Fruit fly (Drosophila melanogaster) whole organism, embryonic: ENCODE data around the gene Srr.
A peak's percentile ranks its signal among the peaks of the same experiment; 100 is the strongest.

Experiments
- Atf3 ChIP-seq: fragments of 200-800 bp; sonication (Bioruptor generic); optimal IDR thresholded peaks from 3 replicates; lab custom pipeline; 2016; ENCODE audit warnings: missing biosample characterization, missing genetic modification characterization
- BEAF-32 ChIP-seq: fragments of 200-800 bp; sonication (Bioruptor generic); optimal IDR thresholded peaks from 3 replicates; lab custom pipeline; 2017; ENCODE audit warnings: missing biosample characterization, missing genetic modification characterization, mild to moderate bottlenecking, moderate library complexity, missing genetic modification reagents
- Bdp1 ChIP-seq: fragments of 200-800 bp; sonication (Bioruptor generic); optimal IDR thresholded peaks from 3 replicates; lab custom pipeline; 2016; ENCODE audit warnings: missing biosample characterization, missing genetic modification characterization
- Bteb2 ChIP-seq: fragments of 200-800 bp; sonication (Bioruptor generic); optimal IDR thresholded peaks from 2 replicates; lab custom pipeline; 2016; ENCODE audit warnings: missing biosample characterization, missing genetic modification characterization
- CG1024 ChIP-seq: fragments of 200-800 bp; sonication (Bioruptor generic); IDR thresholded peaks from 2 replicates; pipeline ENCODE4 v1.3.6; 2022; ENCODE audit warnings: missing biosample characterization, missing genetic modification characterization
- CG10565 ChIP-seq: fragments of 200-800 bp; sonication (Bioruptor generic); optimal IDR thresholded peaks from 3 replicates; lab custom pipeline; 2016; ENCODE audit warnings: missing biosample characterization, mild to moderate bottlenecking, missing genetic modification characterization
- CG11504 ChIP-seq: fragments of 200-800 bp; sonication (Bioruptor generic); optimal IDR thresholded peaks from 3 replicates; lab custom pipeline; 2019; ENCODE audit warnings: missing biosample characterization, mild to moderate bottlenecking, missing genetic modification characterization, moderate library complexity
- CG11560 ChIP-seq: fragments of 200-800 bp; sonication (Bioruptor generic); IDR thresholded peaks from 3 replicates; pipeline ENCODE4 v1.3.6; 2022; ENCODE audit warnings: missing biosample characterization, missing genetic modification characterization
- CG11695 ChIP-seq: fragments of 200-800 bp; sonication (Bioruptor generic); IDR thresholded peaks from 3 replicates; pipeline ENCODE4 v1.3.6; 2022; ENCODE audit warnings: missing biosample characterization, missing genetic modification characterization
- CG12219 ChIP-seq: fragments of 200-800 bp; sonication (Bioruptor generic); optimal IDR thresholded peaks from 3 replicates; lab custom pipeline; 2018; ENCODE audit warnings: missing biosample characterization, mild to moderate bottlenecking, missing genetic modification characterization
- CG1233 ChIP-seq: fragments of 200-800 bp; sonication (Bioruptor generic); optimal IDR thresholded peaks from 4 replicates; lab custom pipeline; 2018; ENCODE audit warnings: missing biosample characterization, mild to moderate bottlenecking, missing genetic modification characterization
- CG13624 ChIP-seq: fragments of 200-800 bp; sonication (Bioruptor generic); optimal IDR thresholded peaks from 2 replicates; lab custom pipeline; 2016; ENCODE audit warnings: missing biosample characterization, missing genetic modification characterization
- CG13775 ChIP-seq: fragments of 200-800 bp; sonication (Bioruptor generic); optimal IDR thresholded peaks from 3 replicates; lab custom pipeline; 2017; ENCODE audit warnings: missing biosample characterization, mild to moderate bottlenecking, missing genetic modification characterization
- CG1602 ChIP-seq: fragments of 200-800 bp; sonication (Bioruptor generic); optimal IDR thresholded peaks from 3 replicates; lab custom pipeline; 2016; ENCODE audit warnings: missing biosample characterization, missing genetic modification characterization
- CG18619 ChIP-seq: fragments of 200-800 bp; sonication (Bioruptor generic); optimal IDR thresholded peaks from 3 replicates; lab custom pipeline; 2017; ENCODE audit warnings: missing biosample characterization, mild to moderate bottlenecking, missing genetic modification characterization
- CG18764 ChIP-seq: fragments of 200-800 bp; sonication (Bioruptor generic); optimal IDR thresholded peaks from 3 replicates; lab custom pipeline; 2016; ENCODE audit warnings: missing biosample characterization, missing genetic modification characterization
- CG31224 ChIP-seq: fragments of 200-800 bp; sonication (Bioruptor generic); IDR thresholded peaks from 2 replicates; pipeline ENCODE4 v1.3.6; 2022; ENCODE audit warnings: missing biosample characterization, missing genetic modification characterization
- CG34224 ChIP-seq: fragments of 200-800 bp; sonication (Bioruptor generic); IDR thresholded peaks from 3 replicates; pipeline ENCODE4 v1.3.6; 2022; ENCODE audit warnings: missing biosample characterization, missing genetic modification characterization; ENCODE audit not compliant: partially characterized antibody
- CG3838 ChIP-seq: fragments of 200-800 bp; sonication (Bioruptor generic); optimal IDR thresholded peaks from 3 replicates; lab custom pipeline; 2016; ENCODE audit warnings: missing biosample characterization, missing genetic modification characterization
- CG42726 ChIP-seq: fragments of 200-800 bp; sonication (Bioruptor generic); IDR thresholded peaks from 2 replicates; pipeline ENCODE4 v1.3.6; 2022; ENCODE audit warnings: missing biosample characterization, missing genetic modification characterization; ENCODE audit not compliant: partially characterized antibody
- CG4424 ChIP-seq: fragments of 200-800 bp; sonication (Bioruptor generic); optimal IDR thresholded peaks from 3 replicates; lab custom pipeline; 2016; ENCODE audit warnings: missing biosample characterization, missing genetic modification characterization
- CG7372 ChIP-seq: fragments of 200-800 bp; sonication (Bioruptor generic); IDR thresholded peaks from 2 replicates; pipeline ENCODE4 v1.3.6; 2022; ENCODE audit warnings: missing biosample characterization, missing genetic modification characterization
- Chrac-16 ChIP-seq: fragments of 200-800 bp; sonication (Bioruptor generic); optimal IDR thresholded peaks from 3 replicates; lab custom pipeline; 2016; ENCODE audit warnings: missing biosample characterization, missing genetic modification characterization
- Dfd ChIP-seq, 2 experiments: fragments of >200 bp; optimal IDR thresholded peaks; 2 replicates each; lab custom pipeline; 2017; ENCODE audit warnings: missing biosample characterization in 2 of 2, missing genetic modification characterization in 2 of 2
- E2f2 ChIP-seq: fragments of 200-800 bp; sonication (Bioruptor generic); IDR thresholded peaks from 2 replicates; pipeline ENCODE4 v1.3.6; 2022; ENCODE audit warnings: missing biosample characterization, missing genetic modification characterization
- Ets65A ChIP-seq: fragments of 200-800 bp; sonication (Bioruptor generic); peaks from one replicate; lab custom pipeline; 2016; ENCODE audit warnings: missing biosample characterization, missing genetic modification characterization
- HLH54F ChIP-seq: fragments of 200-800 bp; sonication (Bioruptor generic); optimal IDR thresholded peaks from 3 replicates; lab custom pipeline; 2016; ENCODE audit warnings: missing biosample characterization, missing genetic modification characterization
- Hr78 ChIP-seq, 2 experiments: fragments of 200-800 bp in 1 of 2; fragments of >200 bp in 1 of 2; sonication (Bioruptor generic) in 1 of 2; optimal IDR thresholded peaks; 2 replicates each; lab custom pipeline; 2017 to 2019; ENCODE audit warnings: missing biosample characterization in 2 of 2, missing genetic modification characterization in 2 of 2, mild to moderate bottlenecking in 1 of 2, moderate library complexity in 1 of 2
- MTF-1 ChIP-seq: fragments of 200-800 bp; sonication (Bioruptor generic); optimal IDR thresholded peaks from 2 replicates; lab custom pipeline; 2018; ENCODE audit warnings: missing biosample characterization, mild to moderate bottlenecking, missing genetic modification characterization, borderline replicate concordance
- Mad ChIP-seq: fragments of 200-800 bp; sonication (Bioruptor generic); optimal IDR thresholded peaks from 2 replicates; lab custom pipeline; 2016; ENCODE audit warnings: missing biosample characterization, missing genetic modification characterization
- Mes4 ChIP-seq: fragments of 200-800 bp; sonication (Bioruptor generic); optimal IDR thresholded peaks from 2 replicates; lab custom pipeline; 2016; ENCODE audit warnings: missing biosample characterization, missing genetic modification characterization
- Oaz ChIP-seq: fragments of 200-800 bp; sonication (Bioruptor generic); IDR thresholded peaks from 2 replicates; pipeline ENCODE4 v1.3.6; 2022; ENCODE audit warnings: missing biosample characterization, missing genetic modification characterization
- Oli ChIP-seq: fragments of 200-800 bp; sonication (Bioruptor generic); optimal IDR thresholded peaks from 2 replicates; lab custom pipeline; 2018; ENCODE audit warnings: missing biosample characterization, mild to moderate bottlenecking, missing genetic modification characterization, moderate library complexity
- Ptx1 ChIP-seq: fragments of 200-800 bp; sonication (Bioruptor generic); IDR thresholded peaks from 2 replicates; pipeline ENCODE4 v1.3.6; 2022; ENCODE audit warnings: missing biosample characterization, missing genetic modification characterization
- Rx ChIP-seq: fragments of 200-800 bp; sonication (Bioruptor generic); IDR thresholded peaks from 2 replicates; pipeline ENCODE4 v1.3.6; 2022; ENCODE audit warnings: missing biosample characterization, missing genetic modification characterization
- Sox100B ChIP-seq: fragments of 200-800 bp; sonication (Bioruptor generic); optimal IDR thresholded peaks from 3 replicates; lab custom pipeline; 2018; ENCODE audit warnings: missing biosample characterization, mild to moderate bottlenecking, missing genetic modification characterization
- Spps ChIP-seq: fragments of 200-800 bp; sonication (Bioruptor generic); optimal IDR thresholded peaks from 2 replicates; lab custom pipeline; 2018; ENCODE audit warnings: missing biosample characterization, mild to moderate bottlenecking, missing genetic modification characterization
- aop ChIP-seq: fragments of 200-800 bp; sonication (Bioruptor generic); IDR thresholded peaks from 2 replicates; pipeline ENCODE4 v1.3.6; 2022; ENCODE audit warnings: missing biosample characterization, missing genetic modification characterization
- ash1 ChIP-seq: fragments of 200-800 bp; sonication (Bioruptor generic); optimal IDR thresholded peaks from 2 replicates; lab custom pipeline; 2018; ENCODE audit warnings: missing biosample characterization, mild to moderate bottlenecking, missing genetic modification characterization
- bbx ChIP-seq: fragments of 200-800 bp; sonication (Bioruptor generic); IDR thresholded peaks from 2 replicates; pipeline ENCODE4 v1.3.6; 2022; ENCODE audit warnings: missing biosample characterization, missing genetic modification characterization; ENCODE audit not compliant: partially characterized antibody
- cato ChIP-seq: fragments of 200-800 bp; sonication (Bioruptor generic); optimal IDR thresholded peaks from 2 replicates; lab custom pipeline; 2016; ENCODE audit warnings: missing biosample characterization, missing genetic modification characterization, borderline replicate concordance
- chif ChIP-seq, 2 experiments: fragments of 200-800 bp; sonication (Bioruptor generic); optimal IDR thresholded peaks; 3 replicates each; lab custom pipeline; 2016; ENCODE audit warnings: missing biosample characterization in 2 of 2, missing genetic modification characterization in 2 of 2
- dysf ChIP-seq: fragments of 200-800 bp; sonication (Bioruptor generic); IDR thresholded peaks from 3 replicates; pipeline ENCODE4 v1.3.6; 2022; ENCODE audit warnings: missing biosample characterization, missing genetic modification characterization
- gro ChIP-seq: fragments of 200-800 bp; sonication (Bioruptor generic); optimal IDR thresholded peaks from 2 replicates; lab custom pipeline; 2016; ENCODE audit warnings: missing biosample characterization, missing genetic modification characterization
- lilli ChIP-seq: fragments of 200-800 bp; sonication (Bioruptor generic); optimal IDR thresholded peaks from 3 replicates; lab custom pipeline; 2016; ENCODE audit warnings: missing biosample characterization, missing genetic modification characterization
- mld ChIP-seq: fragments of 200-800 bp; sonication (Bioruptor generic); IDR thresholded peaks from 3 replicates; pipeline ENCODE4 v1.3.6; 2022; ENCODE audit warnings: missing biosample characterization, missing genetic modification characterization; ENCODE audit not compliant: partially characterized antibody
- nerfin-2 ChIP-seq: fragments of 200-800 bp; sonication (Bioruptor generic); IDR thresholded peaks from 2 replicates; pipeline ENCODE4 v1.3.6; 2022; ENCODE audit warnings: missing biosample characterization, missing genetic modification characterization; ENCODE audit not compliant: partially characterized antibody
- sens-2 ChIP-seq: fragments of 200-800 bp; sonication (Bioruptor generic); IDR thresholded peaks from 2 replicates; pipeline ENCODE4 v1.3.6; 2022; ENCODE audit warnings: missing biosample characterization, missing genetic modification characterization
- sr ChIP-seq: fragments of 200-800 bp; sonication (Bioruptor generic); IDR thresholded peaks from 3 replicates; pipeline ENCODE4 v1.3.6; 2022; ENCODE audit warnings: missing biosample characterization, missing genetic modification characterization
- wdn ChIP-seq: fragments of 200-800 bp; sonication (Bioruptor generic); IDR thresholded peaks from 2 replicates; pipeline ENCODE4 v1.3.6; 2022; ENCODE audit warnings: missing biosample characterization, missing genetic modification characterization
- wor ChIP-seq: fragments of 200-800 bp; sonication (Bioruptor generic); IDR thresholded peaks from 2 replicates; pipeline ENCODE4 v1.3.6; 2022; ENCODE audit warnings: missing biosample characterization, missing genetic modification characterization
- z ChIP-seq: fragments of 200-800 bp; sonication (Bioruptor generic); IDR thresholded peaks from 3 replicates; pipeline ENCODE4 v1.3.6; 2022; ENCODE audit warnings: missing biosample characterization, missing genetic modification characterization

Gene Srr

dm6 chr3R:9328812-9329211 lies 36.4 kb upstream of the Srr start (continued):
- TF ChIP-seq E2f2 (GFP tag; lab: Robert Waterston, UW) (peak; percentile 92), CG11504 (tag; lab: Kevin White, UChicago) (no peak), dysf (GFP tag; lab: Robert Waterston, UW) (no peak), CG7372 (GFP tag; lab: Robert Waterston, UW) (no peak), lilli (GFP tag; lab: Kevin White, UChicago) (peak; percentile 9), wdn (no peak), sens-2 (GFP tag; lab: Robert Waterston, UW) (no peak), CG13624 (peak; percentile 40), Dfd (GFP tag; optimal IDR thresholded peaks at IDR 0.05; lab: Kevin White, UChicago) (peak in 1 of 2 experiments; percentile 72), gro (GFP tag; lab: Kevin White, UChicago) (no peak), nerfin-2 (no peak; the same call in 1 of the 2 replicates), Mad (no peak), Ets65A (GFP tag; lab: Kevin White, UChicago) (peak; percentile 53), CG18764 (GFP tag; lab: Kevin White, UChicago) (no peak), CG13775 (no peak), Ptx1 (no peak), Oli (tag; lab: Kevin White, UChicago) (no peak), CG34224 (GFP tag; lab: Robert Waterston, UW) (no peak), CG1233 (no peak), CG11560 (tag; lab: Robert Waterston, UW) (no peak), CG18619 (GFP tag; lab: Kevin White, UChicago) (no peak), HLH54F (no peak), MTF-1 (GFP tag; lab: Kevin White, UChicago) (no peak), CG42726 (GFP tag; lab: Robert Waterston, UW) (peak; percentile 78; the same call in 1 of the 2 replicates), wor (GFP tag; lab: Robert Waterston, UW) (no peak), Mes4 (GFP tag; lab: Kevin White, UChicago) (no peak), CG1602 (GFP tag; lab: Kevin White, UChicago) (no peak), Hr78 (GFP tag; optimal IDR thresholded peaks at IDR 0.05; lab: Kevin White, UChicago) (no peak), Sox100B (GFP tag; lab: Kevin White, UChicago) (no peak), bbx (GFP tag; lab: Robert Waterston, UW) (peak; percentile 43), CG3838 (GFP tag; lab: Kevin White, UChicago) (no peak), mld (GFP tag; lab: Robert Waterston, UW) (no peak), cato (GFP tag; lab: Kevin White, UChicago) (no peak), CG10565 (GFP tag; lab: Kevin White, UChicago) (no peak), Bdp1 (GFP tag; lab: Kevin White, UChicago) (no peak), Bteb2 (no peak), chif (GFP tag; optimal IDR thresholded peaks at IDR 0.05; lab: Kevin White, UChicago) (no peak), Atf3 (GFP tag; lab: Kevin White, UChicago) (no peak), CG12219 (GFP tag; lab: Kevin White, UChicago) (no peak), sr (GFP tag; lab: Robert Waterston, UW) (no peak), BEAF-32 (GFP tag; lab: Kevin White, UChicago) (no peak), aop (GFP tag; lab: Robert Waterston, UW) (0 out of 2 replicates have a peak, but pooled peaks have one; percentile 8), Spps (tag; lab: Kevin White, UChicago) (no peak), CG1024 (GFP tag; lab: Robert Waterston, UW) (no peak), Rx (GFP tag; lab: Robert Waterston, UW) (no peak), CG11695 (GFP tag; lab: Robert Waterston, UW) (no peak), CG4424 (GFP tag; lab: Kevin White, UChicago) (no peak), Chrac-16 (no peak), Oaz (GFP tag; lab: Robert Waterston, UW) (no peak), CG31224 (GFP tag; lab: Robert Waterston, UW) (no peak), ash1 (no peak), z (GFP tag; lab: Robert Waterston, UW) (no peak)
